Fruit fly (Drosophila melanogaster): ENCODE results near the gene CG4829.

Gene CG4829

dm6 chrX:16772882-16773827, 38.3 kb upstream of the CG4829 start (continued):
- TF ChIP-seq Xrp1 (GFP tag; IDR thresholded peaks at IDR 0.05), result peak; percentile 90
- no peak for TF ChIP-seq Kr (GFP tag; optimal IDR thresholded peaks at IDR 0.05)
- TF ChIP-seq Sox100B (GFP tag; optimal IDR thresholded peaks at IDR 0.05), result peak; percentile 12
- no peak for TF ChIP-seq Deaf1 (tag; optimal IDR thresholded peaks at IDR 0.05)
- no peak for TF ChIP-seq aop (GFP tag; IDR thresholded peaks at IDR 0.05)
- TF ChIP-seq CG6175 (GFP tag; IDR thresholded peaks at IDR 0.05), result no peak
- peak in 1 of 2 experiments; percentile 57 for TF ChIP-seq bsh (GFP tag; optimal IDR thresholded peaks at IDR 0.05)
- TF ChIP-seq BtbVII (GFP tag; optimal IDR thresholded peaks at IDR 0.05), result no peak
- no peak for TF ChIP-seq CG7745 (tag; optimal IDR thresholded peaks at IDR 0.05)
- TF ChIP-seq CG4730 (GFP tag; IDR thresholded peaks at IDR 0.05), result 0 out of 2 replicates have a peak, but pooled peaks have one; percentile 42
- TF ChIP-seq prd (optimal IDR thresholded peaks at IDR 0.05), result no peak
- peak; percentile 87 for TF ChIP-seq prd (GFP tag; IDR thresholded peaks at IDR 0.05)
- no peak for TF ChIP-seq CG34224 (GFP tag; IDR thresholded peaks at IDR 0.05; ENCODE audit: partially characterized antibody)
- TF ChIP-seq CG13287 (GFP tag; IDR thresholded peaks at IDR 0.05; ENCODE audit: partially characterized antibody), result no peak
- TF ChIP-seq pfk (GFP tag; optimal IDR thresholded peaks at IDR 0.05), result no peak
- TF ChIP-seq Opbp (GFP tag; IDR thresholded peaks at IDR 0.05; ENCODE audit: partially characterized antibody), result no peak
- TF ChIP-seq CG2678 (tag; optimal IDR thresholded peaks at IDR 0.05), result peak; percentile 42
- peak; percentile 63 for TF ChIP-seq CG14014 (GFP tag; IDR thresholded peaks at IDR 0.05)
- peak; percentile 82 for TF ChIP-seq CG8765 (GFP tag; IDR thresholded peaks at IDR 0.05)
- no peak for TF ChIP-seq cas (GFP tag; IDR thresholded peaks at IDR 0.05)
- TF ChIP-seq lilli (GFP tag; optimal IDR thresholded peaks at IDR 0.05), result peak; percentile 42
- TF ChIP-seq CG11696 (GFP tag; IDR thresholded peaks at IDR 0.05), result peak; percentile 66; the same call in 1 of the 2 replicates
- peak; percentile 82 for TF ChIP-seq vvl (GFP tag; IDR thresholded peaks at IDR 0.05)
- peak; percentile 64 for TF ChIP-seq kay (GFP tag; optimal IDR thresholded peaks at IDR 0.05)
- TF ChIP-seq CG11456 (GFP tag; IDR thresholded peaks at IDR 0.05), result 0 out of 3 replicates have a peak, but pooled peaks have one; percentile 40
- TF ChIP-seq CG8281 (tag; optimal IDR thresholded peaks at IDR 0.05), result no peak
- peak; percentile 64; the same call in 1 of the 2 replicates for TF ChIP-seq dan (GFP tag; IDR thresholded peaks at IDR 0.05)
- TF ChIP-seq CG34422 (GFP tag; IDR thresholded peaks at IDR 0.05), result peak; percentile 57; the same call in 2 of the 3 replicates
- peak; percentile 27 for TF ChIP-seq CG6813 (GFP tag; optimal IDR thresholded peaks at IDR 0.05)
- TF ChIP-seq CG33557 (GFP tag; optimal IDR thresholded peaks at IDR 0.05), result no peak
- TF ChIP-seq sima (GFP tag; optimal IDR thresholded peaks at IDR 0.05), result peak; percentile 18
- TF ChIP-seq CG11695 (GFP tag; IDR thresholded peaks at IDR 0.05), result peak; percentile 65; the same call in 1 of the 3 replicates
- TF ChIP-seq sisA (GFP tag; IDR thresholded peaks at IDR 0.05), result peak; percentile 77
- TF ChIP-seq CG9797 (GFP tag; optimal IDR thresholded peaks at IDR 0.05), result no peak
- TF ChIP-seq NC2α (GFP tag; optimal IDR thresholded peaks at IDR 0.05), result no peak
- TF ChIP-seq CG1602 (GFP tag; optimal IDR thresholded peaks at IDR 0.05), result peak; percentile 46
- TF ChIP-seq Mes4 (GFP tag; optimal IDR thresholded peaks at IDR 0.05), result no peak
- no peak for TF ChIP-seq sqz (GFP tag; optimal IDR thresholded peaks at IDR 0.05)
- peak; percentile 30 for TF ChIP-seq CG17802 (tag; optimal IDR thresholded peaks at IDR 0.05)
- TF ChIP-seq CG15514 (GFP tag; optimal IDR thresholded peaks at IDR 0.05), result no peak
- TF ChIP-seq gsb (GFP tag; IDR thresholded peaks at IDR 0.05), result no peak
- peak; percentile 10 for TF ChIP-seq jing (GFP tag; optimal IDR thresholded peaks at IDR 0.05)
- TF ChIP-seq jumu (GFP tag; optimal IDR thresholded peaks at IDR 0.05), result peak; percentile 75
- TF ChIP-seq Awh (GFP tag; IDR thresholded peaks at IDR 0.05), result peak; percentile 83
- peak; percentile 17 for TF ChIP-seq CG7556 (GFP tag; optimal IDR thresholded peaks at IDR 0.05)
- no peak for TF ChIP-seq emc (GFP tag; optimal IDR thresholded peaks at IDR 0.05)
- TF ChIP-seq Lim3 (GFP tag; IDR thresholded peaks at IDR 0.05), result no peak
- no peak for TF ChIP-seq cwo (GFP tag; optimal IDR thresholded peaks at IDR 0.05)

Data from whole organism, embryonic.